Fruit fly (Drosophila melanogaster) whole organism, embryonic: ENCODE data around the gene cype.
A peak's percentile ranks its signal among the peaks of the same experiment; 100 is the strongest.

ENCODE experiments used
- CG13123 ChIP-seq: fragments of 200-800 bp; sonication (Bioruptor generic); optimal IDR thresholded peaks from 2 replicates; lab custom pipeline; 2016; ENCODE audit warnings: missing biosample characterization, missing genetic modification characterization
- CG7987 ChIP-seq: fragments of 200-800 bp; sonication (Bioruptor generic); optimal IDR thresholded peaks from 2 replicates; lab custom pipeline; 2018; ENCODE audit warnings: missing biosample characterization, mild to moderate bottlenecking, missing genetic modification characterization, moderate library complexity
- Hey ChIP-seq: fragments of 200-800 bp; sonication (Bioruptor generic); optimal IDR thresholded peaks from 3 replicates; lab custom pipeline; 2018; ENCODE audit warnings: missing biosample characterization, mild to moderate bottlenecking, missing genetic modification characterization
- Hr39 ChIP-seq: fragments of >200 bp; optimal IDR thresholded peaks from 2 replicates; lab custom pipeline; 2017
- Oli ChIP-seq: fragments of 200-800 bp; sonication (Bioruptor generic); optimal IDR thresholded peaks from 2 replicates; lab custom pipeline; 2018; ENCODE audit warnings: missing biosample characterization, mild to moderate bottlenecking, missing genetic modification characterization, moderate library complexity
- bsh ChIP-seq, 2 experiments: fragments of 200-800 bp; sonication (Bioruptor generic); optimal IDR thresholded peaks; 2 replicates each; lab custom pipeline; 2017 to 2018; ENCODE audit warnings: mild to moderate bottlenecking in 2 of 2, missing biosample characterization in 2 of 2, missing genetic modification characterization in 2 of 2, moderate library complexity in 1 of 2
- run ChIP-seq: fragments of 200-800 bp; sonication (Bioruptor generic); optimal IDR thresholded peaks from 3 replicates; lab custom pipeline; 2018; ENCODE audit warnings: missing biosample characterization, mild to moderate bottlenecking, missing genetic modification characterization
- sc ChIP-seq, 3 experiments: fragments of >200 bp in 2 of 3; fragments of 200-800 bp in 1 of 3; sonication (Bioruptor generic) in 1 of 3; optimal IDR thresholded peaks; 2 replicates in 2 of 3; 3 replicates in 1 of 3; lab custom pipeline; 2017; ENCODE audit warnings: mild to moderate bottlenecking in 1 of 3, missing biosample characterization in 1 of 3, missing genetic modification characterization in 1 of 3, missing genetic modification reagents in 1 of 3
- ssp ChIP-seq: fragments of 200-800 bp; sonication (Bioruptor generic); IDR thresholded peaks from 2 replicates; pipeline ENCODE4 v1.3.6; 2022; ENCODE audit warnings: missing biosample characterization, missing genetic modification characterization
- usp ChIP-seq: fragments of >200 bp; optimal IDR thresholded peaks from 2 replicates; lab custom pipeline; 2017; ENCODE audit warnings: missing biosample characterization, missing genetic modification characterization
- zfh2 ChIP-seq: fragments of 200-800 bp; sonication (Bioruptor generic); optimal IDR thresholded peaks from 2 replicates; lab custom pipeline; 2016; ENCODE audit warnings: missing biosample characterization, missing genetic modification characterization

- TF ChIP-seq bsh (GFP tag; optimal IDR thresholded peaks at IDR 0.05; lab: Kevin White, UChicago) (peak in 1 of 2 experiments; percentile 66), Hey (tag; lab: Kevin White, UChicago) (no peak), run (tag; lab: Kevin White, UChicago) (no peak), CG7987 (GFP tag; lab: Kevin White, UChicago) (no peak), sc (optimal IDR thresholded peaks at IDR 0.05; lab: Kevin White, UChicago) (no peak), sc (GFP tag; optimal IDR thresholded peaks at IDR 0.05; lab: Kevin White, UChicago) (peak; percentile 48), usp (GFP tag; lab: Kevin White, UChicago) (no peak), ssp (GFP tag; lab: Robert Waterston, UW) (no peak), Hr39 (no peak), zfh2 (GFP tag; lab: Kevin White, UChicago) (no peak), CG13123 (GFP tag; lab: Kevin White, UChicago) (no peak), Oli (tag; lab: Kevin White, UChicago) (no peak)
These were observed 11.7 kb downstream of the cype start for dm6 chr2L:5338721-5339036.
